Worm (Caenorhabditis elegans): Measurements from ENCODE around the gene cyp-13A5.
A peak's percentile ranks its signal among the peaks of the same experiment; 100 is the strongest.

Gene cyp-13A5

DNA sequence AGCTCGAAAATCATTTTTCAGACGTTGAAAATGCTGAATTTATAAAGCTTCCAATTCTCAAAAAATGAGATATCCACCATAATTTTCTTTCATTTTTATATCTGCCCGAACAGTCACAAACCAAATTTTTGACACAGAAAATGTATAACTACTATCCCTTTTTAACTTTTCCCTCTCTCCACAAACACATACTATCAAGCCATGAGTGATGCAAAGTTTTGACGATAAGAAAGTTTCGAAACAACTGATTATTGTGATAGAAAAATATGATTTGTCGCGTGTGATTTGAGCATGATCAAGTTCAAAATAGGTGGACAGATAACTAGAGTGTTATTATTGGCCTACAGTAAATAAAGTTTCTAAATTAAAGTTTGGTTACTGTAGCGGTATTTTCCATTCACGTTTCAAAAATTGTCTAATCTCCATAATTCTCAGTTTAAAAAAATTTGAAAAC lies 7.4 kb upstream of the cyp-13A5 start, which contains the start of gene cyp-13A8:
Gene cyp-13A8 (minus strand): TSS at position 51 of the 454 bp plus-strand sequence.
- TF ChIP-seq hlh-30 (tag; optimal IDR thresholded peaks at IDR 0.05; ENCODE audit: insufficient read depth) (no peak), npax-4 (tag; optimal IDR thresholded peaks at IDR 0.05) (no peak), nfya-1 (tag; optimal IDR thresholded peaks at IDR 0.05) (no peak), ztf-16 (tag; optimal IDR thresholded peaks at IDR 0.05) (no peak), C08G9.2 (tag; optimal IDR thresholded peaks at IDR 0.05) (no peak), elt-2 (tag; optimal IDR thresholded peaks at IDR 0.05) (peak; percentile 32)

DNA sequence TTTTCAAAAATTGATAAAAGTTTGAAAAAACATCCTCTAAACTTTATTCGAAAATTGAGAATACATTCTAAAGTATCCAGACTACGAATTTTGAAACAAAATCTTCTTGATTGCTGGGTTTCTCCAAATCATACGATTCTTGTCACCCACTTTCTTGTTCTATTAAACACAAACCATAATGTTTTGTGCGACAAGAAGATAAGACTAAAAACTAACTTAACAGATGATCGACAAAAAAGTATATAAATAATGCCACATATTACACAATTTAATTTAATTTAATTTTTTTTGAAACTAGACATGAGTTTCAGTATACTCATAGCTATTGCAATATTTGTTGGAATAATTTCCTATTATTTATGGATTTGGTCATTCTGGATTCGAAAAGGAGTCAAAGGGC lies 3.2 kb upstream of the cyp-13A5 start, which contains the start of gene cyp-13A7:
Gene cyp-13A7 (plus strand): TSS at position 301 of the 400 bp plus-strand sequence.
- TF ChIP-seq odd-2 (tag; optimal IDR thresholded peaks at IDR 0.05) (no peak), C08G9.2 (tag; optimal IDR thresholded peaks at IDR 0.05) (no peak), ztf-16 (tag; optimal IDR thresholded peaks at IDR 0.05) (no peak), pha-2 (tag; optimal IDR thresholded peaks at IDR 0.05) (no peak), tbx-2 (tag; optimal IDR thresholded peaks at IDR 0.05) (no peak), sdc-2 (tag; optimal IDR thresholded peaks at IDR 0.05) (no peak), pag-3 (tag; optimal IDR thresholded peaks at IDR 0.05; ENCODE audit: borderline replicate concordance) (no peak)

ce11 chrII:9802642-9803041 lies 2.5 kb upstream of the cyp-13A5 start, which contains the start of gene cyp-13A6:
cyp-13A6 (minus strand) TSS chrII:9802821.
- no peak for TF ChIP-seq dmd-4 (tag; optimal IDR thresholded peaks at IDR 0.05; ENCODE audit: borderline replicate concordance)
- no peak for TF ChIP-seq odd-2 (tag; optimal IDR thresholded peaks at IDR 0.05)
- no peak for TF ChIP-seq gmeb-2 (tag; optimal IDR thresholded peaks at IDR 0.05)
- TF ChIP-seq che-1 (tag; optimal IDR thresholded peaks at IDR 0.05): no peak
- TF ChIP-seq sox-2 (GFP tag; IDR thresholded peaks at IDR 0.05): no peak
- no peak for TF ChIP-seq rnt-1 (tag; optimal IDR thresholded peaks at IDR 0.05)
- no peak for TF ChIP-seq nhr-11 (tag; optimal IDR thresholded peaks at IDR 0.05)
- no peak for TF ChIP-seq zip-5 (tag; optimal IDR thresholded peaks at IDR 0.05)

DNA sequence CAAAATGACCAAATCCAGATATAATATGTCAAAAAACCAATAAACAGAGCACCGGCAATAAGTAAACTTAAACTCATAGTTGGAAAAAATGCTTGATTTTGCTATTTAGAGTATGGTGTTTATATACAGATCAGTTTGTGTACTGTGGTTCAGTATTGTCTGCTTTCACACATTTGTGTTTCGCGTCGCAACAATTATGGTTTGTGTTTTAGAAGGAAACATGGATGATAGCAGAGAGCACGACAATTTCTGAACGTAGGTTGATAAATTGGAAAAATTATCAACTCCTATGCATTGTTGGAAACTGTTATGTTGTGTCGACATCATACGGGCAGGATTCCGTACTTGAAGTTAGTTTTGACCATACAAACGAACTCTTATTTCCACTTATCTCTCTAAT lies 2.5 kb downstream of the cyp-13A5 start, which contains the start of gene cyp-13A4:
Gene cyp-13A4 (minus strand): TSS at position 77 of the 400 bp plus-strand sequence.
- TF ChIP-seq elt-2 (tag; optimal IDR thresholded peaks at IDR 0.05) (no peak), lin-11 (tag; optimal IDR thresholded peaks at IDR 0.05) (no peak), ceh-48 (tag; optimal IDR thresholded peaks at IDR 0.05) (no peak), C38D4.7 (GFP tag; optimal IDR thresholded peaks at IDR 0.05) (no peak), lim-6 (tag; optimal IDR thresholded peaks at IDR 0.05) (no peak), ceh-14 (tag; optimal IDR thresholded peaks at IDR 0.05) (no peak), nfya-1 (tag; optimal IDR thresholded peaks at IDR 0.05) (no peak), hlh-15 (tag; optimal IDR thresholded peaks at IDR 0.05) (no peak), ceh-6 (GFP tag; optimal IDR thresholded peaks at IDR 0.05) (no peak), K09A11.1 (tag; optimal IDR thresholded peaks at IDR 0.05; ENCODE audit: insufficient read depth) (no peak), tbx-2 (tag; optimal IDR thresholded peaks at IDR 0.05) (no peak), unc-55 (GFP tag; optimal IDR thresholded peaks at IDR 0.05) (no peak)

DNA sequence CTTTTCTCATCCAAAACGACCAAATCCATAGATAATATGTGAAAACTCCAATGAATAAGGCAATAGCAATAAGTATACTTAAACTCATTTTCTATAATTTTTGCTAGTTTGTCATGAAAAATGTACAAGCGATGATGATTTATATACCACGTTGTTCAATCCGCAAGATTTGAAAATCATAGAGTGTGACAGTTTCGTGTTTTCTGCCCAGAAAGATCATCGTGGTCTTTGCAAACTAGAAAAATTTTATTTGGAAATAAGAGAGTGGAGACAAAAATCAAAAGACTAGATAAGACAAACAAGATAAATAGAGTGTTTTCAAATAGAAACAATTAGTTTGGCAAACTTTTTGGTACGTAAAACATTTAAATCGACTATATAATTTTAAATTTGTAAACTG lies 7.0 kb downstream of the cyp-13A5 start, which contains the start of gene cyp-13A3:
Gene cyp-13A3 (minus strand): TSS at position 101 of the 400 bp plus-strand sequence.
- no peak for TF ChIP-seq Y22D7AL.16 (tag; optimal IDR thresholded peaks at IDR 0.05)
- TF ChIP-seq ceh-9 (tag; optimal IDR thresholded peaks at IDR 0.05): no peak
- TF ChIP-seq ama-1 (optimal IDR thresholded peaks at IDR 0.05): no peak
- TF ChIP-seq odd-2 (tag; optimal IDR thresholded peaks at IDR 0.05): no peak
- no peak for TF ChIP-seq unc-86 (tag; optimal IDR thresholded peaks at IDR 0.05)
- no peak for TF ChIP-seq pha-2 (tag; optimal IDR thresholded peaks at IDR 0.05)
- TF ChIP-seq unc-42 (tag; optimal IDR thresholded peaks at IDR 0.05): no peak
- no peak for TF ChIP-seq ceh-31 (tag; optimal IDR thresholded peaks at IDR 0.05)
- TF ChIP-seq hlh-6 (tag; optimal IDR thresholded peaks at IDR 0.05): no peak
- no peak for TF ChIP-seq nfya-1 (tag; optimal IDR thresholded peaks at IDR 0.05)
- TF ChIP-seq elt-4 (tag; optimal IDR thresholded peaks at IDR 0.05): no peak
- TF ChIP-seq ceh-48 (tag; optimal IDR thresholded peaks at IDR 0.05): no peak
